Worm (Caenorhabditis elegans) whole organism, young adult: ENCODE data around the gene T15B7.15.

Source experiments
- B0035.1 ChIP-seq: sonication (generic microtip); optimal IDR thresholded peaks from 2 replicates; lab custom pipeline; 2016; ENCODE audit warnings: missing genetic modification characterization, mild to moderate bottlenecking, missing compliant biosample characterization, missing genotype, missing genetic modification reagents
- C06A6.2 ChIP-seq: fragments of 200-800 bp; sonication (Bioruptor generic); conservative IDR thresholded peaks from 2 replicates; pipeline ENCODE4 v1.3.6; 2022; ENCODE audit warnings: missing genetic modification characterization, missing compliant biosample characterization
- D2030.7 ChIP-seq: fragments of 200-800 bp; sonication (Bioruptor generic); IDR thresholded peaks from 2 replicates; pipeline ENCODE4 v1.3.6; 2022; ENCODE audit warnings: missing genetic modification reagents, missing genetic modification characterization, missing compliant biosample characterization
- F23B12.7 ChIP-seq: sonication (generic microtip); optimal IDR thresholded peaks from 2 replicates; lab custom pipeline; 2017; ENCODE audit warnings: missing genetic modification characterization, mild to moderate bottlenecking, missing compliant biosample characterization, antibody characterized with exemption, moderate library complexity; ENCODE audit not compliant: insufficient read depth
- F52B5.7 ChIP-seq: sonication (generic microtip); optimal IDR thresholded peaks from 2 replicates; lab custom pipeline; 2016; ENCODE audit warnings: mild to moderate bottlenecking, missing genetic modification characterization, missing compliant biosample characterization
- F57A8.1 ChIP-seq: fragments of 200-800 bp; sonication (Bioruptor generic); optimal IDR thresholded peaks from 2 replicates; lab custom pipeline; 2018; ENCODE audit warnings: mild to moderate bottlenecking, missing genetic modification characterization, moderate library complexity, missing compliant biosample characterization
- Y53G8AR.9 ChIP-seq: fragments of 200-800 bp; sonication (Bioruptor generic); conservative IDR thresholded peaks from 2 replicates; pipeline ENCODE4 v1.3.6; 2022; ENCODE audit warnings: missing genetic modification reagents, missing genetic modification characterization, missing compliant biosample characterization
- Y56A3A.18 ChIP-seq: fragments of 200-800 bp; sonication (Bioruptor generic); IDR thresholded peaks from 2 replicates; pipeline ENCODE4 v1.3.6; 2022; ENCODE audit warnings: missing genetic modification reagents, missing genetic modification characterization, missing compliant biosample characterization
- aptf-3 ChIP-seq: fragments of 200-800 bp; sonication (Bioruptor generic); IDR thresholded peaks from 2 replicates; pipeline ENCODE4 v1.3.6; 2022; ENCODE audit warnings: missing genetic modification characterization, missing compliant biosample characterization
- attf-6 ChIP-seq: fragments of 200-800 bp; sonication (Bioruptor generic); IDR thresholded peaks from 2 replicates; pipeline ENCODE4 v1.3.6; 2022; ENCODE audit warnings: missing genetic modification reagents, missing genetic modification characterization, missing compliant biosample characterization
- cebp-1 ChIP-seq, 2 experiments: fragments of 200-800 bp in 1 of 2; sonication (Bioruptor generic) in 1 of 2; sonication (generic microtip) in 1 of 2; IDR thresholded peaks in 1 of 2; optimal IDR thresholded peaks in 1 of 2; 2 replicates each; pipeline versions ENCODE4 v1.3.6 to Lab custom; 2017 to 2022; ENCODE audit warnings: missing compliant biosample characterization in 2 of 2, missing genetic modification characterization in 2 of 2, mild to moderate bottlenecking in 1 of 2, missing genetic modification reagents in 1 of 2, moderate library complexity in 1 of 2
- ceh-91 ChIP-seq: fragments of 200-800 bp; sonication (Bioruptor generic); IDR thresholded peaks from 2 replicates; pipeline ENCODE4 v1.3.6; 2022; ENCODE audit warnings: missing genetic modification reagents, missing genetic modification characterization, missing compliant biosample characterization
- chd-7 ChIP-seq: sonication (generic microtip); optimal IDR thresholded peaks from 2 replicates; lab custom pipeline; 2016; ENCODE audit warnings: mild to moderate bottlenecking, missing genetic modification characterization, moderate library complexity, missing compliant biosample characterization
- dox-1 ChIP-seq: fragments of 200-800 bp; sonication (Bioruptor generic); IDR thresholded peaks from 2 replicates; pipeline ENCODE4 v1.3.6; 2022; ENCODE audit warnings: missing genetic modification reagents, missing genetic modification characterization, missing compliant biosample characterization
- dpl-1 ChIP-seq: fragments of 150-350 bp; optimal IDR thresholded peaks from 2 replicates; lab custom pipeline; 2014; ENCODE audit warnings: missing biosample characterization, missing genetic modification reagents, missing genetic modification characterization
- efl-1 ChIP-seq: fragments of 150-350 bp; optimal IDR thresholded peaks from 2 replicates; lab custom pipeline; 2014; ENCODE audit warnings: missing biosample characterization, missing genetic modification reagents, missing genetic modification characterization
- ekl-4 ChIP-seq: fragments of 200-800 bp; sonication (Bioruptor generic); IDR thresholded peaks from 2 replicates; pipeline ENCODE4 v1.3.6; 2022; ENCODE audit warnings: missing genetic modification reagents, missing genetic modification characterization, missing compliant biosample characterization
- hlh-12 ChIP-seq: sonication (generic microtip); optimal IDR thresholded peaks from 2 replicates; lab custom pipeline; 2016; ENCODE audit warnings: missing genetic modification characterization, missing compliant biosample characterization
- hmg-1.2 ChIP-seq: fragments of 200-800 bp; sonication (Bioruptor generic); IDR thresholded peaks from 2 replicates; pipeline ENCODE4 v1.3.6; 2022; ENCODE audit warnings: missing genetic modification reagents, missing genetic modification characterization, missing compliant biosample characterization
- hrde-1 ChIP-seq: sonication (generic microtip); optimal IDR thresholded peaks from 2 replicates; lab custom pipeline; 2016; ENCODE audit warnings: missing genetic modification characterization, mild to moderate bottlenecking, missing compliant biosample characterization, moderate library complexity, missing genotype, missing genetic modification reagents, borderline replicate concordance
- hsf-1 ChIP-seq: fragments of 200-800 bp; sonication (Bioruptor generic); IDR thresholded peaks from 2 replicates; pipeline ENCODE4 v1.3.6; 2022; ENCODE audit warnings: missing genetic modification reagents, missing genetic modification characterization, missing compliant biosample characterization
- lin-54 ChIP-seq: fragments of 200-800 bp; sonication (Bioruptor generic); optimal IDR thresholded peaks from 2 replicates; lab custom pipeline; 2018; ENCODE audit warnings: mild to moderate bottlenecking, missing genetic modification characterization, missing compliant biosample characterization
- lsl-1 ChIP-seq: fragments of 200-800 bp; sonication (Bioruptor generic); optimal IDR thresholded peaks from 2 replicates; lab custom pipeline; 2018; ENCODE audit warnings: mild to moderate bottlenecking, missing genetic modification characterization, moderate library complexity, missing compliant biosample characterization
- madf-3 ChIP-seq: fragments of 200-800 bp; sonication (Bioruptor generic); IDR thresholded peaks from 2 replicates; pipeline ENCODE4 v1.3.6; 2022; ENCODE audit warnings: missing genetic modification reagents, missing genetic modification characterization, missing compliant biosample characterization
- madf-6 ChIP-seq: fragments of 200-800 bp; sonication (Bioruptor generic); IDR thresholded peaks from 2 replicates; pipeline ENCODE4 v1.3.6; 2022; ENCODE audit warnings: missing genetic modification reagents, missing genetic modification characterization, missing compliant biosample characterization
- mcd-1 ChIP-seq: fragments of 200-800 bp; sonication (Bioruptor generic); IDR thresholded peaks from 2 replicates; pipeline ENCODE4 v1.3.6; 2022; ENCODE audit warnings: missing genetic modification reagents, missing genetic modification characterization, missing compliant biosample characterization
- mel-28 ChIP-seq: sonication (generic microtip); optimal IDR thresholded peaks from 2 replicates; lab custom pipeline; 2016; ENCODE audit warnings: borderline replicate concordance, mild to moderate bottlenecking, missing genetic modification characterization, missing compliant biosample characterization
- mes-4 ChIP-seq: sonication (generic microtip); optimal IDR thresholded peaks from 2 replicates; lab custom pipeline; 2016; ENCODE audit warnings: missing genotype, missing genetic modification characterization, missing compliant biosample characterization
- repo-1 ChIP-seq: sonication (generic microtip); optimal IDR thresholded peaks from 2 replicates; lab custom pipeline; 2017; ENCODE audit warnings: mild to moderate bottlenecking, missing genetic modification characterization, missing compliant biosample characterization
- snpc-1.3 ChIP-seq: sonication (generic microtip); optimal IDR thresholded peaks from 2 replicates; lab custom pipeline; 2017; ENCODE audit warnings: missing genetic modification characterization, mild to moderate bottlenecking, missing compliant biosample characterization, antibody characterized with exemption, moderate library complexity, missing genotype, missing genetic modification reagents; ENCODE audit not compliant: insufficient read depth
- tlf-1 ChIP-seq: fragments of 200-800 bp; sonication (Bioruptor generic); optimal IDR thresholded peaks from 2 replicates; lab custom pipeline; 2018; ENCODE audit warnings: mild to moderate bottlenecking, missing genetic modification characterization, missing compliant biosample characterization
- zfh-2 ChIP-seq: fragments of 200-800 bp; sonication (Bioruptor generic); conservative IDR thresholded peaks from 2 replicates; pipeline ENCODE4 v1.3.6; 2022; ENCODE audit warnings: missing genetic modification reagents, missing genetic modification characterization, missing compliant biosample characterization
- ztf-18 ChIP-seq: sonication (generic microtip); optimal IDR thresholded peaks from 2 replicates; lab custom pipeline; 2016; ENCODE audit warnings: missing genotype, mild to moderate bottlenecking, missing genetic modification characterization, missing compliant biosample characterization
- ztf-25 ChIP-seq: fragments of 200-800 bp; sonication (Bioruptor generic); IDR thresholded peaks from 2 replicates; pipeline ENCODE4 v1.3.6; 2022; ENCODE audit warnings: missing genetic modification reagents, missing genetic modification characterization, missing compliant biosample characterization

Gene T15B7.15

ce11 chrV:6793744-6794239 is 44.7 kb downstream of the T15B7.15 start, which contains the start of gene ZC404.1:
Gene ZC404.1, plus strand, starts transcription at chrV:6794189.
- 0 out of 2 replicates have a peak, but pooled peaks have one; percentile 10 for TF ChIP-seq dox-1 (GFP tag; lab: Robert Waterston, UW)
- peak; percentile 92 for TF ChIP-seq zfh-2 (GFP tag; lab: Robert Waterston, UW)
- TF ChIP-seq repo-1 (tag; lab: Kevin White, UChicago) = no peak
- TF ChIP-seq mcd-1 = no peak
- TF ChIP-seq ekl-4 (GFP tag; lab: Robert Waterston, UW) = no peak
- TF ChIP-seq, all 124 proteins: peak for 2

DNA sequence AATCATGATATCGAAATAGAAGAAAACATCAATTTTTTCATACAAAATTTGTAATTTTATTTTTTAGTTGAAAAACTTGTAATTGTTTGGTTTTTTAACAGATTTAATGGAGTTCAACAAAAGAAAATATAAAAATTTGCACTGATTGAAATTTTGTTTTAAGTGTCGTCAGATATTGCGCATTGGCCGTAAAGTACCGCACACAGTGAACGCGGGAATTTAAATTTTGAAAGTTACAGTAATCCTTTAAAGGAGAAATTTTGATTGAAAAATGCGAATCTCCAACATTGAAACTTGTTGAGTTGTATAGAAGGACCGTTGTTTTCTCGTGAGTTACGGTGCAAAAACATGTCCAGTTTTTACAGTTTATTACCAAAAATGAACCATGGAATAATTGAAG is 45.5 kb downstream of the T15B7.15 start:
- TF ChIP-seq efl-1 (GFP tag; lab: Kevin White, UChicago) (peak; percentile 80), madf-6 (GFP tag; lab: Robert Waterston, UW) (peak; percentile 53; the same call in 1 of the 2 replicates), ztf-25 (GFP tag; lab: Robert Waterston, UW) (no peak), lsl-1 (GFP tag; lab: Kevin White, UChicago) (peak; percentile 45), hmg-1.2 (GFP tag; lab: Robert Waterston, UW) (no peak), lin-54 (peak; percentile 74), dpl-1 (GFP tag; lab: Kevin White, UChicago) (peak; percentile 29), dox-1 (GFP tag; lab: Robert Waterston, UW) (no peak), chd-7 (tag; lab: Kevin White, UChicago) (no peak)

- TF ChIP-seq Y56A3A.18 (GFP tag; lab: Robert Waterston, UW) = no peak
- TF ChIP-seq F57A8.1 (GFP tag; lab: Kevin White, UChicago) = no peak
- no peak for TF ChIP-seq zfh-2 (GFP tag; lab: Robert Waterston, UW)
- no peak for TF ChIP-seq D2030.7 (GFP tag; lab: Robert Waterston, UW)
- no peak for TF ChIP-seq C06A6.2
- TF ChIP-seq cebp-1 (GFP tag; IDR thresholded peaks at IDR 0.05; lab: Robert Waterston, UW) = no peak
- no peak for TF ChIP-seq cebp-1 (tag; optimal IDR thresholded peaks at IDR 0.05; lab: Kevin White, UChicago)
- no peak for TF ChIP-seq ceh-91 (GFP tag; lab: Robert Waterston, UW)
- TF ChIP-seq mes-4 (tag; lab: Kevin White, UChicago) = no peak
- no peak for TF ChIP-seq hrde-1 (tag; lab: Kevin White, UChicago)
- no peak for TF ChIP-seq aptf-3 (GFP tag; lab: Robert Waterston, UW)
- TF ChIP-seq snpc-1.3 = no peak
- no peak for TF ChIP-seq ztf-18 (tag; lab: Kevin White, UChicago)
- no peak for TF ChIP-seq madf-3 (GFP tag; lab: Robert Waterston, UW)
- no peak for TF ChIP-seq lin-54
- TF ChIP-seq attf-6 = no peak
- no peak for TF ChIP-seq B0035.1 (tag; lab: Kevin White, UChicago)
Observed at ce11 chrV:6792565-6792964, 45.9 kb downstream of the T15B7.15 start, which contains the start of gene gck-2. Gene gck-2, minus strand, starts transcription at chrV:6792665.

ce11 chrV:6787906-6788430 is 50.5 kb downstream of the T15B7.15 start, which contains the start of gene ZC404.2:
Gene ZC404.2, plus strand, starts transcription at chrV:6787952.
- TF ChIP-seq hmg-1.2 (GFP tag; lab: Robert Waterston, UW) (0 out of 2 replicates have a peak, but pooled peaks have one; percentile 13), mcd-1 (peak; percentile 30; the same call in 1 of the 2 replicates), Y53G8AR.9 (GFP tag; lab: Robert Waterston, UW) (0 out of 2 replicates have a peak, but pooled peaks have one; percentile 51), mel-28 (tag; lab: Kevin White, UChicago) (no peak), F23B12.7 (tag; lab: Kevin White, UChicago) (no peak), tlf-1 (no peak), snpc-1.3 (no peak), ceh-91 (GFP tag; lab: Robert Waterston, UW) (peak; percentile 34; the same call in 1 of the 2 replicates), cebp-1 (GFP tag; IDR thresholded peaks at IDR 0.05; lab: Robert Waterston, UW) (no peak), cebp-1 (tag; optimal IDR thresholded peaks at IDR 0.05; lab: Kevin White, UChicago) (peak; percentile 10), F52B5.7 (tag; lab: Kevin White, UChicago) (peak; percentile 36), ekl-4 (GFP tag; lab: Robert Waterston, UW) (0 out of 2 replicates have a peak, but pooled peaks have one; percentile 14), hsf-1 (GFP tag; lab: Robert Waterston, UW) (no peak), hlh-12 (tag; lab: Kevin White, UChicago) (no peak)
